Worm (Caenorhabditis elegans) whole organism, young adult: ENCODE data around the gene sec-24.1.

ENCODE experiments used
- B0019.2 ChIP-seq: fragments of 200-800 bp; sonication (Bioruptor generic); conservative IDR thresholded peaks from 2 replicates; pipeline ENCODE4 v1.3.6; 2022; ENCODE audit warnings: missing genetic modification reagents, missing genetic modification characterization, missing compliant biosample characterization
- F23B12.7 ChIP-seq: sonication (generic microtip); optimal IDR thresholded peaks from 2 replicates; lab custom pipeline; 2017; ENCODE audit warnings: missing genetic modification characterization, mild to moderate bottlenecking, missing compliant biosample characterization, antibody characterized with exemption, moderate library complexity; ENCODE audit not compliant: insufficient read depth
- F37B4.10 ChIP-seq: fragments of 200-800 bp; sonication (Bioruptor generic); IDR thresholded peaks from 2 replicates; pipeline ENCODE4 v1.3.6; 2022; ENCODE audit warnings: missing genetic modification characterization, missing compliant biosample characterization
- F49E8.2 ChIP-seq: sonication (generic microtip); optimal IDR thresholded peaks from 3 replicates; lab custom pipeline; 2017; ENCODE audit warnings: missing genetic modification characterization, mild to moderate bottlenecking, missing compliant biosample characterization, antibody characterized with exemption, moderate library complexity; ENCODE audit not compliant: insufficient read depth
- F52B5.7 ChIP-seq: sonication (generic microtip); optimal IDR thresholded peaks from 2 replicates; lab custom pipeline; 2016; ENCODE audit warnings: mild to moderate bottlenecking, missing genetic modification characterization, missing compliant biosample characterization
- Y53F4B.3 ChIP-seq: fragments of 200-800 bp; sonication (Bioruptor generic); IDR thresholded peaks from 2 replicates; pipeline ENCODE4 v1.3.6; 2022; ENCODE audit warnings: missing genetic modification reagents, missing genetic modification characterization, missing compliant biosample characterization
- Y56A3A.18 ChIP-seq: fragments of 200-800 bp; sonication (Bioruptor generic); IDR thresholded peaks from 2 replicates; pipeline ENCODE4 v1.3.6; 2022; ENCODE audit warnings: missing genetic modification reagents, missing genetic modification characterization, missing compliant biosample characterization
- Y79H2A.3 ChIP-seq: fragments of 200-800 bp; sonication (Bioruptor generic); conservative IDR thresholded peaks from 2 replicates; pipeline ENCODE4 v1.3.6; 2022; ENCODE audit warnings: missing genetic modification reagents, missing genetic modification characterization, missing compliant biosample characterization
- aptf-2 ChIP-seq: fragments of 200-800 bp; sonication (Bioruptor generic); conservative IDR thresholded peaks from 2 replicates; pipeline ENCODE4 v1.3.6; 2022; ENCODE audit warnings: missing genetic modification reagents, missing genetic modification characterization, missing compliant biosample characterization
- atf-7 ChIP-seq: sonication (generic microtip); optimal IDR thresholded peaks from 2 replicates; lab custom pipeline; 2017; ENCODE audit warnings: mild to moderate bottlenecking, missing genetic modification characterization, missing compliant biosample characterization
- attf-3 ChIP-seq: fragments of 200-800 bp; sonication (Bioruptor generic); conservative IDR thresholded peaks from 2 replicates; pipeline ENCODE4 v1.3.6; 2022; ENCODE audit warnings: missing genetic modification reagents, missing genetic modification characterization, missing compliant biosample characterization
- attf-6 ChIP-seq: fragments of 200-800 bp; sonication (Bioruptor generic); IDR thresholded peaks from 2 replicates; pipeline ENCODE4 v1.3.6; 2022; ENCODE audit warnings: missing genetic modification reagents, missing genetic modification characterization, missing compliant biosample characterization
- bed-1 ChIP-seq: fragments of 200-800 bp; sonication (Bioruptor generic); IDR thresholded peaks from 2 replicates; pipeline ENCODE4 v1.3.6; 2022; ENCODE audit warnings: missing genetic modification reagents, missing genetic modification characterization, missing compliant biosample characterization
- ccch-3 ChIP-seq: fragments of 200-800 bp; sonication (Bioruptor generic); optimal IDR thresholded peaks from 2 replicates; lab custom pipeline; 2018; ENCODE audit warnings: mild to moderate bottlenecking, missing genetic modification characterization, missing compliant biosample characterization
- cebp-1 ChIP-seq, 2 experiments: fragments of 200-800 bp in 1 of 2; sonication (Bioruptor generic) in 1 of 2; sonication (generic microtip) in 1 of 2; IDR thresholded peaks in 1 of 2; optimal IDR thresholded peaks in 1 of 2; 2 replicates each; pipeline versions ENCODE4 v1.3.6 to Lab custom; 2017 to 2022; ENCODE audit warnings: missing compliant biosample characterization in 2 of 2, missing genetic modification characterization in 2 of 2, mild to moderate bottlenecking in 1 of 2, missing genetic modification reagents in 1 of 2, moderate library complexity in 1 of 2
- ceh-79 ChIP-seq: sonication (generic microtip); optimal IDR thresholded peaks from 2 replicates; lab custom pipeline; 2017; ENCODE audit warnings: mild to moderate bottlenecking, missing genetic modification characterization, missing compliant biosample characterization
- die-1 ChIP-seq: sonication (generic microtip); optimal IDR thresholded peaks from 2 replicates; lab custom pipeline; 2016; ENCODE audit warnings: missing genotype, mild to moderate bottlenecking, missing genetic modification characterization, missing compliant biosample characterization
- egl-44 ChIP-seq: fragments of 200-800 bp; sonication (Bioruptor generic); IDR thresholded peaks from 2 replicates; pipeline ENCODE4 v1.3.6; 2022; ENCODE audit warnings: missing genetic modification reagents, missing genetic modification characterization, missing compliant biosample characterization
- egrh-3 ChIP-seq: fragments of 200-800 bp; sonication (Bioruptor generic); IDR thresholded peaks from 2 replicates; pipeline ENCODE4 v1.3.6; 2022; ENCODE audit warnings: missing genetic modification reagents, missing genetic modification characterization, missing compliant biosample characterization
- ekl-4 ChIP-seq: fragments of 200-800 bp; sonication (Bioruptor generic); IDR thresholded peaks from 2 replicates; pipeline ENCODE4 v1.3.6; 2022; ENCODE audit warnings: missing genetic modification reagents, missing genetic modification characterization, missing compliant biosample characterization
- him-1 ChIP-seq: sonication (generic microtip); optimal IDR thresholded peaks from 2 replicates; lab custom pipeline; 2016; ENCODE audit warnings: missing genotype, missing genetic modification reagents, missing genetic modification characterization, missing compliant biosample characterization
- hlh-26 ChIP-seq: fragments of 200-800 bp; sonication (Bioruptor generic); conservative IDR thresholded peaks from 2 replicates; pipeline ENCODE4 v1.3.6; 2022; ENCODE audit warnings: missing genetic modification reagents, missing genetic modification characterization, missing compliant biosample characterization
- hmg-20 ChIP-seq: fragments of 200-800 bp; sonication (Bioruptor generic); IDR thresholded peaks from 2 replicates; pipeline ENCODE4 v1.3.6; 2022; ENCODE audit warnings: missing genetic modification reagents, missing genetic modification characterization, missing compliant biosample characterization
- lin-26 ChIP-seq: fragments of 200-800 bp; sonication (Bioruptor generic); IDR thresholded peaks from 2 replicates; pipeline ENCODE4 v1.3.6; 2022; ENCODE audit warnings: missing genetic modification reagents, missing genetic modification characterization, missing compliant biosample characterization
- lin-35 ChIP-seq, 3 experiments: fragments of 150-350 bp in 2 of 3; sonication (generic microtip) in 1 of 3; optimal IDR thresholded peaks; 2 replicates each; lab custom pipeline; 2014 to 2018; ENCODE audit warnings: missing biosample characterization in 3 of 3, missing genetic modification characterization in 3 of 3, missing genetic modification reagents in 3 of 3
- lin-40 ChIP-seq: sonication (generic microtip); optimal IDR thresholded peaks from 2 replicates; lab custom pipeline; 2016; ENCODE audit warnings: missing genetic modification characterization, mild to moderate bottlenecking, missing compliant biosample characterization, missing genotype, missing genetic modification reagents
- lin-54 ChIP-seq: fragments of 200-800 bp; sonication (Bioruptor generic); optimal IDR thresholded peaks from 2 replicates; lab custom pipeline; 2018; ENCODE audit warnings: mild to moderate bottlenecking, missing genetic modification characterization, missing compliant biosample characterization
- madf-3 ChIP-seq: fragments of 200-800 bp; sonication (Bioruptor generic); IDR thresholded peaks from 2 replicates; pipeline ENCODE4 v1.3.6; 2022; ENCODE audit warnings: missing genetic modification reagents, missing genetic modification characterization, missing compliant biosample characterization
- nfya-2 ChIP-seq: fragments of 200-800 bp; sonication (Bioruptor generic); IDR thresholded peaks from 2 replicates; pipeline ENCODE4 v1.3.6; 2022; ENCODE audit warnings: missing genetic modification reagents, missing genetic modification characterization, missing compliant biosample characterization
- nhr-80 ChIP-seq: sonication (generic microtip); optimal IDR thresholded peaks from 2 replicates; lab custom pipeline; 2016; ENCODE audit warnings: missing genetic modification characterization, missing compliant biosample characterization
- rcor-1 ChIP-seq: fragments of 200-800 bp; sonication (Bioruptor generic); IDR thresholded peaks from 2 replicates; pipeline ENCODE4 v1.3.6; 2022; ENCODE audit warnings: missing genetic modification reagents, missing genetic modification characterization, missing compliant biosample characterization
- sea-2 ChIP-seq: fragments of 200-800 bp; sonication (Bioruptor generic); IDR thresholded peaks from 2 replicates; pipeline ENCODE4 v1.3.6; 2022; ENCODE audit warnings: missing genetic modification characterization, missing compliant biosample characterization
- snpc-1.3 ChIP-seq: sonication (generic microtip); optimal IDR thresholded peaks from 2 replicates; lab custom pipeline; 2017; ENCODE audit warnings: missing genetic modification characterization, mild to moderate bottlenecking, missing compliant biosample characterization, antibody characterized with exemption, moderate library complexity, missing genotype, missing genetic modification reagents; ENCODE audit not compliant: insufficient read depth
- zfh-2 ChIP-seq: fragments of 200-800 bp; sonication (Bioruptor generic); conservative IDR thresholded peaks from 2 replicates; pipeline ENCODE4 v1.3.6; 2022; ENCODE audit warnings: missing genetic modification reagents, missing genetic modification characterization, missing compliant biosample characterization
- ztf-28 ChIP-seq: fragments of 200-800 bp; sonication (Bioruptor generic); IDR thresholded peaks from 2 replicates; pipeline ENCODE4 v1.3.6; 2022; ENCODE audit warnings: missing genetic modification reagents, missing genetic modification characterization, missing compliant biosample characterization

sec-24.1 gene

ce11 chrIV:11583906-11584378 lies 17.9 kb upstream of the sec-24.1 start, which contains the start of gene F12F6.1:
F12F6.1 (plus strand) TSS chrIV:11583956.
- 0 out of 2 replicates have a peak, but pooled peaks have one; percentile 16 for TF ChIP-seq ekl-4
- TF ChIP-seq attf-3 (GFP tag; lab: Robert Waterston, UW), result 0 out of 2 replicates have a peak, but pooled peaks have one; percentile 37
- TF ChIP-seq ztf-28, result no peak
- TF ChIP-seq F49E8.2, result no peak
- no peak for TF ChIP-seq hlh-26
- no peak for TF ChIP-seq ccch-3 (GFP tag; lab: Kevin White, UChicago)
- 0 out of 2 replicates have a peak, but pooled peaks have one; percentile 23 for TF ChIP-seq attf-6 (GFP tag; lab: Robert Waterston, UW)
- no peak for TF ChIP-seq him-1
- no peak for TF ChIP-seq cebp-1 (GFP tag; IDR thresholded peaks at IDR 0.05; lab: Robert Waterston, UW)
- TF ChIP-seq cebp-1 (tag; optimal IDR thresholded peaks at IDR 0.05; lab: Kevin White, UChicago), result peak; percentile 5
- no peak for TF ChIP-seq ceh-79 (tag; lab: Kevin White, UChicago)
- TF ChIP-seq lin-54, result no peak
- no peak for TF ChIP-seq Y56A3A.18 (GFP tag; lab: Robert Waterston, UW)
- 0 out of 2 replicates have a peak, but pooled peaks have one; percentile 60 for TF ChIP-seq madf-3 (GFP tag; lab: Robert Waterston, UW)
- peak; percentile 85 for TF ChIP-seq egrh-3 (GFP tag; lab: Robert Waterston, UW)
- TF ChIP-seq F37B4.10, result 0 out of 2 replicates have a peak, but pooled peaks have one; percentile 16
- TF ChIP-seq B0019.2, result 0 out of 2 replicates have a peak, but pooled peaks have one; percentile 9
- TF ChIP-seq nhr-80, result peak; percentile 7
- peak; percentile 70 for TF ChIP-seq rcor-1 (GFP tag; lab: Robert Waterston, UW)
- TF ChIP-seq Y53F4B.3 (GFP tag; lab: Robert Waterston, UW), result no peak
- no peak for TF ChIP-seq Y79H2A.3
- 0 out of 2 replicates have a peak, but pooled peaks have one; percentile 36 for TF ChIP-seq hmg-20
- TF ChIP-seq aptf-2 (GFP tag; lab: Robert Waterston, UW), result no peak
- 0 out of 2 replicates have a peak, but pooled peaks have one; percentile 18 for TF ChIP-seq nfya-2
- peak; percentile 61 for TF ChIP-seq F52B5.7
- TF ChIP-seq lin-40, result no peak
- TF ChIP-seq zfh-2 (GFP tag; lab: Robert Waterston, UW), result peak; percentile 96
- 0 out of 2 replicates have a peak, but pooled peaks have one; percentile 33 for TF ChIP-seq sea-2 (GFP tag; lab: Robert Waterston, UW)
- no peak for TF ChIP-seq atf-7 (tag; lab: Kevin White, UChicago)
- no peak for TF ChIP-seq F23B12.7 (tag; lab: Kevin White, UChicago)
- TF ChIP-seq lin-26 (GFP tag; lab: Robert Waterston, UW), result no peak
- TF ChIP-seq bed-1 (GFP tag; lab: Robert Waterston, UW), result 0 out of 2 replicates have a peak, but pooled peaks have one; percentile 57
- 0 out of 2 replicates have a peak, but pooled peaks have one; percentile 47 for TF ChIP-seq egl-44 (GFP tag; lab: Robert Waterston, UW)
- TF ChIP-seq, all 124 proteins: peak for 17

DNA sequence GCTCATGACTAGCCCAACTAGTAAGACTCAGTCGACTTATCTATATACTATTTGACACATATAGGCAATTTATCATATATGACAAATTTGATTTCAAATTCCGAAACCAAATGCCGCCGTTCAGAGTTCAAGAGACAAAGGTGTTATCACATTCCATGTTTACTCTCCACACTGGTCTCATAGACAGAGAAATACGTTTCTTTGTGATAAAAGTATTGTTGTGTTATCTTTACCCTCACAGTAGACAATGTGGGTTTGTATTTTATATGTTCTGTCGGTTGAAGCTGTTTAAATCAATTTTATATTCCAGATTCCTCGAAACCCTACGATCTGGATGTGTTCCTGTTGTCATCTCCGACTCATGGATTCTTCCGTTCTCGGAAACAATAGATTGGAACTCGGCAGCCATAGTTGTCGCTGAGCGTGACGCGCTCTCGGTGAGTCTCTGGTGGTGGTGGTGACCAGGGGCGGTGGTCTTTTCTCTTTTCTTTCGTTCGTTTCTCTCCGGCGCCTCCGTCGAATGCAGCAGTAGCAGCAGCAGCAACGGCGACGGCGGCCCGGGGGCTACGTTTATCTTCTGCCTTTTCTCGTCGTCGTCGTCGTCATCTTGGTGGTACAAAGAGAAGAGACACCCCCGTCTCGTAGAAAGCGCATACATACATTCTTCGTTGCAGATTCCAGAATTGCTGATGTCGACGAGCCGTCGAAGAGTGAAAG lies 16.6 kb upstream of the sec-24.1 start:
- TF ChIP-seq zfh-2 (GFP tag; lab: Robert Waterston, UW) (peak; percentile 84), egrh-3 (GFP tag; lab: Robert Waterston, UW) (peak; percentile 49; the same call in 1 of the 2 replicates), snpc-1.3 (tag; lab: Kevin White, UChicago) (no peak), lin-35 (GFP tag; optimal IDR thresholded peaks at IDR 0.05; lab: Kevin White, UChicago) (no peak), nhr-80 (peak; percentile 6), die-1 (tag; lab: Kevin White, UChicago) (no peak), ekl-4 (no peak; the same call in 1 of the 2 replicates)
